Fruit fly (Drosophila melanogaster): ENCODE measurements around the gene wa-cup.

wa-cup gene

DNA sequence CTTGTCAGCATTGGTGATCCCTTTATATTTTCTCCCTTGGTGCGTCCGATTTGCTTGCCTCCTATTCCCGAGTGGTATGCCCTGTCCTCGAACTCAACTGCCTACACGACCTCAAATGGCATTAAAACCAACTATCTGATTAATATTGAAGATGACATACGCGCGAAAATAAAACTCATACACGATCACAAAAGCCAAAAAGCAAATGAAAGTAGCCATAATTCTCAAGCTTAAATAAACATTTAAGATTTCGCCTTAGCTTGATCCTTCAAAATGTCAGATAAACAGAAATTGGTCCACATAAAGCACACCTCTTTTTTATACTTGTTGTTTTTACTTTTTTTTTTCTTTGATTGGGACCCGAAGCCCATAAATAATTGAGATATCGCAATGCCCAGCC, at the start of gene wa-cup:
Gene wa-cup (plus strand): TSS at position 301 of the 400 bp plus-strand sequence.
- TF ChIP-seq OdsH (GFP tag; optimal IDR thresholded peaks at IDR 0.05) (no peak), CG32264 (GFP tag; optimal IDR thresholded peaks at IDR 0.05) (no peak), tai (GFP tag; optimal IDR thresholded peaks at IDR 0.05) (no peak), Hnf4 (GFP tag; optimal IDR thresholded peaks at IDR 0.05) (no peak), Hr78 (GFP tag; optimal IDR thresholded peaks at IDR 0.05) (no peak), CG9705 (GFP tag; optimal IDR thresholded peaks at IDR 0.05) (no peak), dsf (GFP tag; optimal IDR thresholded peaks at IDR 0.05; ENCODE audit: borderline replicate concordance) (no peak), lola (GFP tag; optimal IDR thresholded peaks at IDR 0.05) (no peak), woc (GFP tag; optimal IDR thresholded peaks at IDR 0.05) (no peak)

DNA sequence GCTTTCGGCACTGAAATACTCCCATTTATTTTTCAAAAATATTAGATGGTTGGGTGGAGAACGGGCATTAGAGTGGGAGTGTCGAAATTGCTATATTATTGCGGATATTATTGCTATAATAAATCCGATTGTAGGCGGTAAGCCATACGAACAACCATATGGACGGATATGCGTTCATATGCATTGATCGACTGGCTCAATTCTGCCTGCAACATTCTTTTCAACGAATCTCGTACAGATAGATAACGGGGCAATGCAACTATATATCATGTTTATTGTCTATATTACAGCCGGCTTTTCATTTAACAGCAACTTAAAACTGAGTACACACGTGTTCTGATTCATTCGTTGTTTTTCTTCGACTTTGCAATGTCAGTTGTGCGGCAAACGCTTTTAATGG, 29.5 kb upstream of the wa-cup start, which contains the start of gene CG42650:
Gene CG42650 (plus strand): TSS at position 301 of the 400 bp plus-strand sequence.
- no peak for TF ChIP-seq sage (GFP tag; optimal IDR thresholded peaks at IDR 0.05)

DNA sequence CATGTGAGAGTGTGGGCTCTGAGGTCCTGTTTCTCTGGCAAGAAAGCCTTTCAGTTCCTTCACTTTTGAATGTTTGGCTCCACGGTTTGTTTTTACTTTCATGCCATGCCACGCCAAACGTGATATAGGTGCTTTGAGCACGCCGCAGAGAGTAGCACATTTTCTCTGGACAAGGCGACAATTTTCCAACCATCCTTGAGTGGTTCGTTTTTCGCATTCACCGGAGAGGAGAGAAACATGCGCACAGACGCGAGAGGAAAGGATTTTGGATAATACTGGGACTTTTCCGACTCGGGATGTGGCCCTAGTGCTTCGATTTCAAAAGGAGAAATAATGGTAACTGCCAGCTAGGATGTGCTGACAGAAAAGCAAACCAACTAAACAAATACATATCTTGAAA, 26.5 kb upstream of the wa-cup start:
- TF ChIP-seq tai (GFP tag; optimal IDR thresholded peaks at IDR 0.05) = no peak
- no peak for TF ChIP-seq Hnf4 (GFP tag; optimal IDR thresholded peaks at IDR 0.05)
- TF ChIP-seq woc (GFP tag; optimal IDR thresholded peaks at IDR 0.05) = no peak
- no peak for TF ChIP-seq lola (GFP tag; optimal IDR thresholded peaks at IDR 0.05)
- TF ChIP-seq Vsx2 (GFP tag; optimal IDR thresholded peaks at IDR 0.05; ENCODE audit: partially characterized antibody) = no peak
- no peak for TF ChIP-seq psq (GFP tag; optimal IDR thresholded peaks at IDR 0.05)
- no peak for TF ChIP-seq h (GFP tag; optimal IDR thresholded peaks at IDR 0.05)
- TF ChIP-seq br (GFP tag; optimal IDR thresholded peaks at IDR 0.05) = no peak
- TF ChIP-seq Hr83 (GFP tag; optimal IDR thresholded peaks at IDR 0.05; ENCODE audit: poor library complexity, severe bottlenecking) = no peak
- TF ChIP-seq sage (GFP tag; optimal IDR thresholded peaks at IDR 0.05) = no peak
- TF ChIP-seq CG32264 (GFP tag; optimal IDR thresholded peaks at IDR 0.05) = no peak
- no peak for TF ChIP-seq N (GFP tag; optimal IDR thresholded peaks at IDR 0.05)
- no peak for TF ChIP-seq usp (GFP tag; optimal IDR thresholded peaks at IDR 0.05)
- TF ChIP-seq brk (GFP tag; optimal IDR thresholded peaks at IDR 0.05) = no peak
- TF ChIP-seq dl (GFP tag; optimal IDR thresholded peaks at IDR 0.05; ENCODE audit: insufficient read depth in 1 of 2, partially characterized antibody in 2 of 2) = no peak
- TF ChIP-seq Sp1 (GFP tag; optimal IDR thresholded peaks at IDR 0.05) = no peak
- no peak for TF ChIP-seq fru (GFP tag; optimal IDR thresholded peaks at IDR 0.05)
- no peak for TF ChIP-seq HLH106 (tag; optimal IDR thresholded peaks at IDR 0.05)
- no peak for TF ChIP-seq Rel (GFP tag; optimal IDR thresholded peaks at IDR 0.05)
- no peak for TF ChIP-seq Rel (tag; optimal IDR thresholded peaks at IDR 0.05)

DNA sequence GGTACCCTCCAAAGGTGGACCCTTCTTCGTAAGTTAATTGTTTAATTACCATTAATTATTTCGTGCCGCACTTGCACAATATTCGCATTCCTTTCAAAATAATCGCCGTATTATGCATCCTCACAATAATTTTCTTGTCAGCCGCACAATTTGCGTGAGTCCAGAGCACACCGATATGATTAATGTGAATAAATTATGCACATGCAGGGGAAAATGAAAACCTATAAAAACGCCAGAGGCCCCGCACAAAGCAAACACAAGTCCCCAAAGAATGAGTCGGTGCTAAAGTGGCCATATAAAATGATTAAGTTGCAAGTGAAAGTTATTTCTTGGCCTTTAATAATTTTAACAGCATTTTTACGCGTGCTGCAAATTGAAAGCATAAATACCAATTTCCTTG, 14.0 kb upstream of the wa-cup start, which contains the start of gene Ir84a:
Gene Ir84a (plus strand): TSS at position 301 of the 400 bp plus-strand sequence.
- TF ChIP-seq Hnf4 (GFP tag; optimal IDR thresholded peaks at IDR 0.05) (no peak), sage (GFP tag; optimal IDR thresholded peaks at IDR 0.05) (no peak), Vsx2 (GFP tag; optimal IDR thresholded peaks at IDR 0.05; ENCODE audit: partially characterized antibody) (no peak), CG9705 (GFP tag; optimal IDR thresholded peaks at IDR 0.05) (no peak), h (GFP tag; optimal IDR thresholded peaks at IDR 0.05) (no peak), fru (GFP tag; optimal IDR thresholded peaks at IDR 0.05) (no peak), woc (GFP tag; optimal IDR thresholded peaks at IDR 0.05) (no peak), br (GFP tag; optimal IDR thresholded peaks at IDR 0.05) (no peak), Hr78 (GFP tag; optimal IDR thresholded peaks at IDR 0.05) (no peak), Hr83 (GFP tag; optimal IDR thresholded peaks at IDR 0.05; ENCODE audit: poor library complexity, severe bottlenecking) (no peak), Abd-B (GFP tag; optimal IDR thresholded peaks at IDR 0.05) (no peak), HLH106 (tag; optimal IDR thresholded peaks at IDR 0.05) (no peak), jim (GFP tag; optimal IDR thresholded peaks at IDR 0.05) (no peak), Myc (optimal IDR thresholded peaks at IDR 0.05) (no peak), dmrt93B (GFP tag; optimal IDR thresholded peaks at IDR 0.05) (no peak)

DNA sequence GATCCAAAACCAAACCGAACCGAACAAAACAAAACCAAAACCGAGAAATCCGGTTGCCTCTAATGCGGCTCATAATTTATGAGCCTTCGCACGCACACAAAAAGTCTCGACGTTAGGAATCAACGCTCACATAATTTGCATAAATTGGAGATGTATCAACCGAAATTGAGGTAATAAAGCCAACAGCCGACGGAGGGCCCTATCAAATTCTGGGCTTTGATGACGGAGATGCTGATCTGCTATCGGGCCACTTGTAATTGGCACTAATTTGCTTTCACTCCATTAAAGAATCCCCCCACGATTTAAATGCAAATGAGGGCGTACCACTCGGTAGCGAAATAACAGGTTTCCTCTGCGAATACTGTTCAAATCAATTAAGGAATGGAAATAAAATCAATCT, 18.3 kb downstream of the wa-cup start:
- no peak for TF ChIP-seq Abd-B (GFP tag; optimal IDR thresholded peaks at IDR 0.05)
- TF ChIP-seq Mio (GFP tag; optimal IDR thresholded peaks at IDR 0.05) = no peak
- TF ChIP-seq woc (GFP tag; optimal IDR thresholded peaks at IDR 0.05) = no peak
- TF ChIP-seq sv (GFP tag; optimal IDR thresholded peaks at IDR 0.05) = no peak
- no peak for TF ChIP-seq rgr (GFP tag; optimal IDR thresholded peaks at IDR 0.05)
- no peak for TF ChIP-seq br (GFP tag; optimal IDR thresholded peaks at IDR 0.05)
- TF ChIP-seq Hnf4 (GFP tag; optimal IDR thresholded peaks at IDR 0.05) = no peak
- no peak for TF ChIP-seq CG32264 (GFP tag; optimal IDR thresholded peaks at IDR 0.05)
- TF ChIP-seq GATAd (GFP tag; optimal IDR thresholded peaks at IDR 0.05) = no peak
- TF ChIP-seq Myc (optimal IDR thresholded peaks at IDR 0.05) = no peak
- TF ChIP-seq foxo (GFP tag; optimal IDR thresholded peaks at IDR 0.05) = no peak
- TF ChIP-seq h (GFP tag; optimal IDR thresholded peaks at IDR 0.05) = no peak
- TF ChIP-seq HLH106 (tag; optimal IDR thresholded peaks at IDR 0.05) = no peak
- no peak for TF ChIP-seq Vsx2 (GFP tag; optimal IDR thresholded peaks at IDR 0.05; ENCODE audit: partially characterized antibody)
- no peak for TF ChIP-seq OdsH (GFP tag; optimal IDR thresholded peaks at IDR 0.05)
